Worm (Caenorhabditis elegans) whole organism, young adult: ENCODE measurements around the gene cpt-3.
A peak's percentile ranks its signal among the peaks of the same experiment; 100 is the strongest.

ENCODE experiments used
- B0035.1 ChIP-seq: sonication (generic microtip); optimal IDR thresholded peaks from 2 replicates; lab custom pipeline; 2016; ENCODE audit warnings: missing genetic modification characterization, mild to moderate bottlenecking, missing compliant biosample characterization, missing genotype, missing genetic modification reagents
- C06A6.2 ChIP-seq: fragments of 200-800 bp; sonication (Bioruptor generic); conservative IDR thresholded peaks from 2 replicates; pipeline ENCODE4 v1.3.6; 2022; ENCODE audit warnings: missing genetic modification characterization, missing compliant biosample characterization
- C17E4.6 ChIP-seq: fragments of 200-800 bp; sonication (Bioruptor generic); IDR thresholded peaks from 2 replicates; pipeline ENCODE4 v1.3.6; 2022; ENCODE audit warnings: missing genetic modification reagents, missing genetic modification characterization, missing compliant biosample characterization
- D2030.7 ChIP-seq: fragments of 200-800 bp; sonication (Bioruptor generic); IDR thresholded peaks from 2 replicates; pipeline ENCODE4 v1.3.6; 2022; ENCODE audit warnings: missing genetic modification reagents, missing genetic modification characterization, missing compliant biosample characterization
- F57C9.4 ChIP-seq: sonication (generic microtip); optimal IDR thresholded peaks from 2 replicates; lab custom pipeline; 2017; ENCODE audit warnings: mild to moderate bottlenecking, missing genetic modification characterization, missing compliant biosample characterization
- K12H6.12 ChIP-seq: fragments of 200-800 bp; sonication (Bioruptor generic); optimal IDR thresholded peaks from 2 replicates; lab custom pipeline; 2018; ENCODE audit warnings: mild to moderate bottlenecking, missing genetic modification characterization, missing compliant biosample characterization
- Y53G8AR.9 ChIP-seq: fragments of 200-800 bp; sonication (Bioruptor generic); conservative IDR thresholded peaks from 2 replicates; pipeline ENCODE4 v1.3.6; 2022; ENCODE audit warnings: missing genetic modification reagents, missing genetic modification characterization, missing compliant biosample characterization
- aptf-2 ChIP-seq: fragments of 200-800 bp; sonication (Bioruptor generic); conservative IDR thresholded peaks from 2 replicates; pipeline ENCODE4 v1.3.6; 2022; ENCODE audit warnings: missing genetic modification reagents, missing genetic modification characterization, missing compliant biosample characterization
- aptf-3 ChIP-seq: fragments of 200-800 bp; sonication (Bioruptor generic); IDR thresholded peaks from 2 replicates; pipeline ENCODE4 v1.3.6; 2022; ENCODE audit warnings: missing genetic modification characterization, missing compliant biosample characterization
- athp-1 ChIP-seq: sonication (generic microtip); optimal IDR thresholded peaks from 2 replicates; lab custom pipeline; 2017; ENCODE audit warnings: mild to moderate bottlenecking, missing genetic modification characterization, missing compliant biosample characterization
- attf-5 ChIP-seq: fragments of 200-800 bp; sonication (Bioruptor generic); optimal IDR thresholded peaks from 2 replicates; lab custom pipeline; 2018; ENCODE audit warnings: mild to moderate bottlenecking, missing genetic modification characterization, missing compliant biosample characterization
- attf-6 ChIP-seq: fragments of 200-800 bp; sonication (Bioruptor generic); IDR thresholded peaks from 2 replicates; pipeline ENCODE4 v1.3.6; 2022; ENCODE audit warnings: missing genetic modification reagents, missing genetic modification characterization, missing compliant biosample characterization
- bed-1 ChIP-seq: fragments of 200-800 bp; sonication (Bioruptor generic); IDR thresholded peaks from 2 replicates; pipeline ENCODE4 v1.3.6; 2022; ENCODE audit warnings: missing genetic modification reagents, missing genetic modification characterization, missing compliant biosample characterization
- bed-2 ChIP-seq: fragments of 200-800 bp; sonication (Bioruptor generic); IDR thresholded peaks from 2 replicates; pipeline ENCODE4 v1.3.6; 2022; ENCODE audit warnings: missing genetic modification reagents, missing genetic modification characterization, missing compliant biosample characterization
- cebp-1 ChIP-seq, 2 experiments: fragments of 200-800 bp in 1 of 2; sonication (Bioruptor generic) in 1 of 2; sonication (generic microtip) in 1 of 2; IDR thresholded peaks in 1 of 2; optimal IDR thresholded peaks in 1 of 2; 2 replicates each; pipeline versions ENCODE4 v1.3.6 to Lab custom; 2017 to 2022; ENCODE audit warnings: missing compliant biosample characterization in 2 of 2, missing genetic modification characterization in 2 of 2, mild to moderate bottlenecking in 1 of 2, missing genetic modification reagents in 1 of 2, moderate library complexity in 1 of 2
- ceh-27 ChIP-seq: fragments of 200-800 bp; sonication (Bioruptor generic); optimal IDR thresholded peaks from 2 replicates; lab custom pipeline; 2018; ENCODE audit warnings: mild to moderate bottlenecking, missing genetic modification characterization, moderate library complexity, missing compliant biosample characterization
- ceh-40 ChIP-seq: fragments of 200-800 bp; sonication (Bioruptor generic); IDR thresholded peaks from 2 replicates; pipeline ENCODE4 v1.3.6; 2022; ENCODE audit warnings: missing genetic modification characterization, missing compliant biosample characterization
- dpff-1 ChIP-seq: sonication (generic microtip); optimal IDR thresholded peaks from 2 replicates; lab custom pipeline; 2017; ENCODE audit warnings: mild to moderate bottlenecking, missing genetic modification characterization, missing compliant biosample characterization
- dpl-1 ChIP-seq: fragments of 150-350 bp; optimal IDR thresholded peaks from 2 replicates; lab custom pipeline; 2014; ENCODE audit warnings: missing biosample characterization, missing genetic modification reagents, missing genetic modification characterization
- efl-1 ChIP-seq: fragments of 150-350 bp; optimal IDR thresholded peaks from 2 replicates; lab custom pipeline; 2014; ENCODE audit warnings: missing biosample characterization, missing genetic modification reagents, missing genetic modification characterization
- egl-18 ChIP-seq: fragments of 200-800 bp; sonication (Bioruptor generic); IDR thresholded peaks from 2 replicates; pipeline ENCODE4 v1.3.6; 2022; ENCODE audit warnings: missing genetic modification reagents, missing genetic modification characterization, missing compliant biosample characterization
- egrh-3 ChIP-seq: fragments of 200-800 bp; sonication (Bioruptor generic); IDR thresholded peaks from 2 replicates; pipeline ENCODE4 v1.3.6; 2022; ENCODE audit warnings: missing genetic modification reagents, missing genetic modification characterization, missing compliant biosample characterization
- him-1 ChIP-seq: sonication (generic microtip); optimal IDR thresholded peaks from 2 replicates; lab custom pipeline; 2016; ENCODE audit warnings: missing genotype, missing genetic modification reagents, missing genetic modification characterization, missing compliant biosample characterization
- hrde-1 ChIP-seq: sonication (generic microtip); optimal IDR thresholded peaks from 2 replicates; lab custom pipeline; 2016; ENCODE audit warnings: missing genetic modification characterization, mild to moderate bottlenecking, missing compliant biosample characterization, moderate library complexity, missing genotype, missing genetic modification reagents, borderline replicate concordance
- lin-26 ChIP-seq: fragments of 200-800 bp; sonication (Bioruptor generic); IDR thresholded peaks from 2 replicates; pipeline ENCODE4 v1.3.6; 2022; ENCODE audit warnings: missing genetic modification reagents, missing genetic modification characterization, missing compliant biosample characterization
- lin-40 ChIP-seq: sonication (generic microtip); optimal IDR thresholded peaks from 2 replicates; lab custom pipeline; 2016; ENCODE audit warnings: missing genetic modification characterization, mild to moderate bottlenecking, missing compliant biosample characterization, missing genotype, missing genetic modification reagents
- lin-54 ChIP-seq: fragments of 200-800 bp; sonication (Bioruptor generic); optimal IDR thresholded peaks from 2 replicates; lab custom pipeline; 2018; ENCODE audit warnings: mild to moderate bottlenecking, missing genetic modification characterization, missing compliant biosample characterization
- lsl-1 ChIP-seq: fragments of 200-800 bp; sonication (Bioruptor generic); optimal IDR thresholded peaks from 2 replicates; lab custom pipeline; 2018; ENCODE audit warnings: mild to moderate bottlenecking, missing genetic modification characterization, moderate library complexity, missing compliant biosample characterization
- lsy-27 ChIP-seq: sonication (generic microtip); optimal IDR thresholded peaks from 2 replicates; lab custom pipeline; 2017; ENCODE audit warnings: missing genetic modification characterization, mild to moderate bottlenecking, missing compliant biosample characterization, antibody characterized with exemption, missing genotype, borderline replicate concordance; ENCODE audit not compliant: insufficient read depth
- madf-10 ChIP-seq: sonication (generic microtip); optimal IDR thresholded peaks from 2 replicates; lab custom pipeline; 2016; ENCODE audit warnings: mild to moderate bottlenecking, missing genetic modification characterization, missing compliant biosample characterization
- madf-3 ChIP-seq: fragments of 200-800 bp; sonication (Bioruptor generic); IDR thresholded peaks from 2 replicates; pipeline ENCODE4 v1.3.6; 2022; ENCODE audit warnings: missing genetic modification reagents, missing genetic modification characterization, missing compliant biosample characterization
- madf-6 ChIP-seq: fragments of 200-800 bp; sonication (Bioruptor generic); IDR thresholded peaks from 2 replicates; pipeline ENCODE4 v1.3.6; 2022; ENCODE audit warnings: missing genetic modification reagents, missing genetic modification characterization, missing compliant biosample characterization
- madf-8 ChIP-seq: fragments of 200-800 bp; sonication (Bioruptor generic); conservative IDR thresholded peaks from 2 replicates; pipeline ENCODE4 v1.3.6; 2022; ENCODE audit warnings: missing genetic modification reagents, missing genetic modification characterization, missing compliant biosample characterization
- mcd-1 ChIP-seq: fragments of 200-800 bp; sonication (Bioruptor generic); IDR thresholded peaks from 2 replicates; pipeline ENCODE4 v1.3.6; 2022; ENCODE audit warnings: missing genetic modification reagents, missing genetic modification characterization, missing compliant biosample characterization
- mel-28 ChIP-seq: sonication (generic microtip); optimal IDR thresholded peaks from 2 replicates; lab custom pipeline; 2016; ENCODE audit warnings: borderline replicate concordance, mild to moderate bottlenecking, missing genetic modification characterization, missing compliant biosample characterization
- nfyb-1 ChIP-seq: fragments of 200-800 bp; sonication (Bioruptor generic); IDR thresholded peaks from 2 replicates; pipeline ENCODE4 v1.3.6; 2022; ENCODE audit warnings: missing genetic modification reagents, missing genetic modification characterization, missing compliant biosample characterization
- nhr-179 ChIP-seq: sonication (generic microtip); optimal IDR thresholded peaks from 2 replicates; lab custom pipeline; 2016; ENCODE audit warnings: mild to moderate bottlenecking, missing genetic modification characterization, missing compliant biosample characterization
- nhr-27 ChIP-seq: fragments of 200-800 bp; sonication (Bioruptor generic); optimal IDR thresholded peaks from 2 replicates; lab custom pipeline; 2018; ENCODE audit warnings: mild to moderate bottlenecking, missing genetic modification characterization, moderate library complexity, missing compliant biosample characterization
- pbrm-1 ChIP-seq: fragments of 200-800 bp; sonication (Bioruptor generic); IDR thresholded peaks from 2 replicates; pipeline ENCODE4 v1.3.6; 2022; ENCODE audit warnings: missing genetic modification reagents, missing genetic modification characterization, missing compliant biosample characterization
- rcor-1 ChIP-seq: fragments of 200-800 bp; sonication (Bioruptor generic); IDR thresholded peaks from 2 replicates; pipeline ENCODE4 v1.3.6; 2022; ENCODE audit warnings: missing genetic modification reagents, missing genetic modification characterization, missing compliant biosample characterization
- repo-1 ChIP-seq: sonication (generic microtip); optimal IDR thresholded peaks from 2 replicates; lab custom pipeline; 2017; ENCODE audit warnings: mild to moderate bottlenecking, missing genetic modification characterization, missing compliant biosample characterization
- snpc-1.1 ChIP-seq: sonication (generic microtip); optimal IDR thresholded peaks from 2 replicates; lab custom pipeline; 2017; ENCODE audit warnings: missing genetic modification characterization, mild to moderate bottlenecking, missing compliant biosample characterization, antibody characterized with exemption, moderate library complexity, missing genotype, missing genetic modification reagents; ENCODE audit not compliant: insufficient read depth
- snpc-4 ChIP-seq, 5 experiments: fragments of 150-350 bp in 1 of 5; sonication (generic microtip) in 4 of 5; optimal IDR thresholded peaks; 2 replicates each; lab custom pipeline; 2014 to 2018; ENCODE audit warnings: missing genetic modification characterization in 5 of 5, missing biosample characterization in 3 of 5, antibody characterized with exemption in 2 of 5, mild to moderate bottlenecking in 2 of 5, missing compliant biosample characterization in 2 of 5, missing genotype in 2 of 5, moderate library complexity in 2 of 5, missing genetic modification reagents in 1 of 5
- somi-1 ChIP-seq: fragments of 200-800 bp; sonication (Bioruptor generic); optimal IDR thresholded peaks from 2 replicates; lab custom pipeline; 2018; ENCODE audit warnings: mild to moderate bottlenecking, missing genetic modification characterization, missing compliant biosample characterization
- unc-130 ChIP-seq: sonication (generic microtip); optimal IDR thresholded peaks from 2 replicates; lab custom pipeline; 2016; ENCODE audit warnings: missing genetic modification reagents, missing genetic modification characterization, missing compliant biosample characterization
- unc-62 ChIP-seq: fragments of 150-350 bp; optimal IDR thresholded peaks from 2 replicates; lab custom pipeline; 2014; ENCODE audit warnings: missing biosample characterization, missing genetic modification reagents, missing genetic modification characterization
- xnd-1 ChIP-seq: sonication (generic microtip); optimal IDR thresholded peaks from 2 replicates; lab custom pipeline; 2016; ENCODE audit warnings: missing genotype, missing genetic modification reagents, missing genetic modification characterization, missing compliant biosample characterization
- ztf-28 ChIP-seq: fragments of 200-800 bp; sonication (Bioruptor generic); IDR thresholded peaks from 2 replicates; pipeline ENCODE4 v1.3.6; 2022; ENCODE audit warnings: missing genetic modification reagents, missing genetic modification characterization, missing compliant biosample characterization

cpt-3 gene

DNA sequence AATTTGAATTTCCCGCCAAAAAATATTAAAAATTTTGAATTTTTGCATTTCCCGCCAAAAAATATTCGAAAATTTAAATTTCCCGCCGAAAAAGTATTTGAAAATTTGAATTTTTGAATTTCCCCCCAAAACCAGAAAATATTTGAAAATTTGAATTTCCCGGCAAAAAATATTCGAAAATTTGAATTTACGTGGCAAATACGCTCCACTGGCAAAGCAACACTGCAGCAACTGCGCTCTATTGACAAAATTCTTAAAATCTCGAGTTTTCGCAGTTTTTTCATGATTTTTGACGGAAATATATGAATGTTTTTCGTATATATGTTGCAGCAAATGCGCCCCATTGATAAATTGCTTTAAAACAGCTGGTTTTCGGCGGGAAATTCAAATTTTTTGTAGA is 28.8 kb downstream of the cpt-3 start:
- no peak for TF ChIP-seq dpff-1
- no peak for TF ChIP-seq nfyb-1 (GFP tag; lab: Robert Waterston, UW)
- no peak for TF ChIP-seq C17E4.6
- TF ChIP-seq lin-54 (GFP tag; lab: Kevin White, UChicago) = peak; percentile 79
- TF ChIP-seq pbrm-1 (GFP tag; lab: Robert Waterston, UW) = no peak
- no peak for TF ChIP-seq ceh-40 (GFP tag; lab: Robert Waterston, UW)
- TF ChIP-seq athp-1 (tag; lab: Kevin White, UChicago) = no peak
- TF ChIP-seq hrde-1 (tag; lab: Kevin White, UChicago) = no peak
- TF ChIP-seq snpc-4 (GFP tag; optimal IDR thresholded peaks at IDR 0.05; lab: Kevin White, UChicago) = no peak
- TF ChIP-seq snpc-4 (tag; optimal IDR thresholded peaks at IDR 0.05; lab: Kevin White, UChicago) = no peak
- TF ChIP-seq ceh-27 (GFP tag; lab: Kevin White, UChicago) = no peak
- no peak for TF ChIP-seq C06A6.2 (GFP tag; lab: Robert Waterston, UW)
- peak; percentile 84 for TF ChIP-seq mcd-1 (GFP tag; lab: Robert Waterston, UW)
- TF ChIP-seq lin-26 (GFP tag; lab: Robert Waterston, UW) = no peak
- TF ChIP-seq rcor-1 = no peak
- TF ChIP-seq unc-62 = no peak
- no peak for TF ChIP-seq attf-6 (GFP tag; lab: Robert Waterston, UW)
- TF ChIP-seq B0035.1 = no peak
- TF ChIP-seq madf-10 (tag; lab: Kevin White, UChicago) = no peak
- no peak for TF ChIP-seq bed-2 (GFP tag; lab: Robert Waterston, UW)
- TF ChIP-seq snpc-1.1 = no peak
- no peak for TF ChIP-seq ztf-28 (GFP tag; lab: Robert Waterston, UW)
- TF ChIP-seq madf-8 (GFP tag; lab: Robert Waterston, UW) = no peak
- TF ChIP-seq aptf-3 (GFP tag; lab: Robert Waterston, UW) = no peak
- no peak for TF ChIP-seq madf-3
- peak; percentile 36 for TF ChIP-seq lsl-1 (GFP tag; lab: Kevin White, UChicago)
- no peak for TF ChIP-seq unc-130 (GFP tag; lab: Kevin White, UChicago)
- no peak for TF ChIP-seq Y53G8AR.9
- peak; percentile 15 for TF ChIP-seq xnd-1 (tag; lab: Kevin White, UChicago)
- TF ChIP-seq cebp-1 (GFP tag; IDR thresholded peaks at IDR 0.05; lab: Robert Waterston, UW) = no peak
- no peak for TF ChIP-seq cebp-1 (tag; optimal IDR thresholded peaks at IDR 0.05; lab: Kevin White, UChicago)
- TF ChIP-seq K12H6.12 (tag; lab: Kevin White, UChicago) = no peak
- no peak for TF ChIP-seq lin-40 (tag; lab: Kevin White, UChicago)
- TF ChIP-seq repo-1 = no peak
- TF ChIP-seq dpl-1 (GFP tag; lab: Kevin White, UChicago) = no peak
- no peak for TF ChIP-seq egrh-3 (GFP tag; lab: Robert Waterston, UW)
- TF ChIP-seq efl-1 (GFP tag; lab: Kevin White, UChicago) = peak; percentile 61
- no peak for TF ChIP-seq madf-6 (GFP tag; lab: Robert Waterston, UW)
- no peak for TF ChIP-seq aptf-2 (GFP tag; lab: Robert Waterston, UW)
- TF ChIP-seq egl-18 (GFP tag; lab: Robert Waterston, UW) = no peak
- no peak for TF ChIP-seq nhr-179 (tag; lab: Kevin White, UChicago)
- TF ChIP-seq D2030.7 = peak; percentile 13; the same call in 1 of the 2 replicates
- no peak for TF ChIP-seq mel-28 (tag; lab: Kevin White, UChicago)
- no peak for TF ChIP-seq bed-1 (GFP tag; lab: Robert Waterston, UW)
- no peak for TF ChIP-seq lsy-27 (tag; lab: Kevin White, UChicago)
- TF ChIP-seq somi-1 (GFP tag; lab: Kevin White, UChicago) = no peak
- no peak for TF ChIP-seq F57C9.4 (tag; lab: Kevin White, UChicago)
- TF ChIP-seq nhr-27 = no peak
- TF ChIP-seq attf-5 (GFP tag; lab: Kevin White, UChicago) = no peak
- no peak for TF ChIP-seq him-1 (tag; lab: Kevin White, UChicago)
